Worm (Caenorhabditis elegans) whole organism, young adult: ENCODE data around the gene C55B6.5.

Experiments used
- die-1 ChIP-seq: sonication (generic microtip); optimal IDR thresholded peaks from 2 replicates; lab custom pipeline; 2016; ENCODE audit warnings: missing genotype, mild to moderate bottlenecking, missing genetic modification characterization, missing compliant biosample characterization
- hrde-1 ChIP-seq: sonication (generic microtip); optimal IDR thresholded peaks from 2 replicates; lab custom pipeline; 2016; ENCODE audit warnings: missing genetic modification characterization, mild to moderate bottlenecking, missing compliant biosample characterization, moderate library complexity, missing genotype, missing genetic modification reagents, borderline replicate concordance

ce11 chrX:7254558-7254957 is 49.5 kb upstream of the C55B6.5 start, which contains the start of gene F46H5.4:
- TF ChIP-seq die-1 (tag; lab: Kevin White, UChicago) (no peak), hrde-1 (no peak)
